Fruit fly (Drosophila melanogaster) whole organism, embryonic: ENCODE measurements around the gene glob3.

ENCODE experiments used
- Ada2b ChIP-seq: fragments of 200-800 bp; sonication (Bioruptor generic); IDR thresholded peaks from 2 replicates; pipeline ENCODE4 v1.3.6; 2022; ENCODE audit warnings: missing biosample characterization, missing genetic modification characterization
- Aef1 ChIP-seq: fragments of 200-800 bp; sonication (Bioruptor generic); IDR thresholded peaks from 3 replicates; pipeline ENCODE4 v1.3.6; 2022; ENCODE audit warnings: missing biosample characterization, missing genetic modification characterization
- Atf6 ChIP-seq: fragments of 200-800 bp; sonication (Bioruptor generic); IDR thresholded peaks from 2 replicates; pipeline ENCODE4 v1.3.6; 2022; ENCODE audit warnings: missing biosample characterization, missing genetic modification characterization
- CG10147 ChIP-seq: fragments of 200-800 bp; sonication (Bioruptor generic); optimal IDR thresholded peaks from 2 replicates; lab custom pipeline; 2019; ENCODE audit warnings: missing biosample characterization, mild to moderate bottlenecking, missing genetic modification characterization, moderate library complexity
- CG11696 ChIP-seq: fragments of 200-800 bp; sonication (Bioruptor generic); IDR thresholded peaks from 2 replicates; pipeline ENCODE4 v1.3.6; 2022; ENCODE audit warnings: missing biosample characterization, missing genetic modification characterization
- CG13296 ChIP-seq: fragments of 200-800 bp; sonication (Bioruptor generic); optimal IDR thresholded peaks from 3 replicates; lab custom pipeline; 2018; ENCODE audit warnings: missing biosample characterization, mild to moderate bottlenecking, missing genetic modification characterization
- CG14667 ChIP-seq: fragments of 200-800 bp; sonication (Bioruptor generic); IDR thresholded peaks from 2 replicates; pipeline ENCODE4 v1.3.6; 2022; ENCODE audit warnings: missing biosample characterization, missing genetic modification characterization
- CG15269 ChIP-seq: fragments of 200-800 bp; sonication (Bioruptor generic); optimal IDR thresholded peaks from 2 replicates; lab custom pipeline; 2018; ENCODE audit warnings: missing biosample characterization, mild to moderate bottlenecking, missing genetic modification characterization, moderate library complexity
- CG17612 ChIP-seq: fragments of 200-800 bp; sonication (Bioruptor generic); IDR thresholded peaks from 2 replicates; pipeline ENCODE4 v1.3.6; 2022; ENCODE audit warnings: missing biosample characterization, missing genetic modification characterization
- CG17829 ChIP-seq: fragments of 200-800 bp; optimal IDR thresholded peaks from 2 replicates; lab custom pipeline; 2019; ENCODE audit warnings: missing biosample characterization, mild to moderate bottlenecking, missing genetic modification characterization, moderate library complexity
- CG33557 ChIP-seq: fragments of 200-800 bp; sonication (Bioruptor generic); optimal IDR thresholded peaks from 2 replicates; lab custom pipeline; 2019; ENCODE audit warnings: missing biosample characterization, mild to moderate bottlenecking, missing genetic modification characterization, moderate library complexity
- CG3847 ChIP-seq: fragments of 200-800 bp; sonication (Bioruptor generic); IDR thresholded peaks from 2 replicates; pipeline ENCODE4 v1.3.6; 2022; ENCODE audit warnings: missing biosample characterization, missing genetic modification characterization
- CG7357 ChIP-seq: fragments of 200-800 bp; sonication (Bioruptor generic); IDR thresholded peaks from 3 replicates; pipeline ENCODE4 v1.3.6; 2022; ENCODE audit warnings: missing biosample characterization, missing genetic modification characterization
- CG7745 ChIP-seq: fragments of 200-800 bp; sonication (Bioruptor generic); optimal IDR thresholded peaks from 2 replicates; lab custom pipeline; 2018; ENCODE audit warnings: missing biosample characterization, mild to moderate bottlenecking, missing genetic modification characterization, moderate library complexity
- CG7786 ChIP-seq: fragments of 200-800 bp; sonication (Bioruptor generic); optimal IDR thresholded peaks from 2 replicates; lab custom pipeline; 2016; ENCODE audit warnings: missing biosample characterization, missing genetic modification characterization
- CG8359 ChIP-seq: fragments of 200-800 bp; sonication (Bioruptor generic); optimal IDR thresholded peaks from 2 replicates; lab custom pipeline; 2017; ENCODE audit warnings: missing biosample characterization, mild to moderate bottlenecking, missing genetic modification characterization, borderline replicate concordance
- CG8765 ChIP-seq: fragments of 200-800 bp; sonication (Bioruptor generic); IDR thresholded peaks from 2 replicates; pipeline ENCODE4 v1.3.6; 2022; ENCODE audit warnings: missing biosample characterization, missing genetic modification characterization
- Dek ChIP-seq: fragments of 200-800 bp; sonication (Bioruptor generic); optimal IDR thresholded peaks from 3 replicates; lab custom pipeline; 2019; ENCODE audit warnings: missing biosample characterization, mild to moderate bottlenecking, missing genetic modification characterization, moderate library complexity
- Doc2 ChIP-seq: fragments of 200-800 bp; sonication (Bioruptor generic); IDR thresholded peaks from 2 replicates; pipeline ENCODE4 v1.3.6; 2022; ENCODE audit warnings: missing biosample characterization, missing genetic modification characterization
- E2f1 ChIP-seq: fragments of 200-800 bp; sonication (Bioruptor generic); IDR thresholded peaks from 2 replicates; pipeline ENCODE4 v1.3.6; 2022; ENCODE audit warnings: missing biosample characterization, missing genetic modification characterization
- HLH4C ChIP-seq: fragments of 200-800 bp; sonication (Bioruptor generic); IDR thresholded peaks from 3 replicates; pipeline ENCODE4 v1.3.6; 2022; ENCODE audit warnings: missing biosample characterization, missing genetic modification characterization; ENCODE audit not compliant: partially characterized antibody
- Hr78 ChIP-seq, 2 experiments: fragments of 200-800 bp in 1 of 2; fragments of >200 bp in 1 of 2; sonication (Bioruptor generic) in 1 of 2; optimal IDR thresholded peaks; 2 replicates each; lab custom pipeline; 2017 to 2019; ENCODE audit warnings: missing biosample characterization in 2 of 2, missing genetic modification characterization in 2 of 2, mild to moderate bottlenecking in 1 of 2, moderate library complexity in 1 of 2
- Lpt ChIP-seq: fragments of >200 bp; optimal IDR thresholded peaks from 2 replicates; lab custom pipeline; 2018; ENCODE audit warnings: missing biosample characterization, missing genetic modification characterization
- NFAT ChIP-seq: fragments of 200-800 bp; sonication (Bioruptor generic); IDR thresholded peaks from 2 replicates; pipeline ENCODE4 v1.3.6; 2022; ENCODE audit warnings: missing biosample characterization, missing genetic modification characterization
- Neu2 ChIP-seq: fragments of 200-800 bp; sonication (Bioruptor generic); optimal IDR thresholded peaks from 3 replicates; lab custom pipeline; 2016; ENCODE audit warnings: missing biosample characterization, missing genetic modification characterization, borderline replicate concordance
- Optix ChIP-seq: fragments of 200-800 bp; sonication (Bioruptor generic); IDR thresholded peaks from 3 replicates; pipeline ENCODE4 v1.3.6; 2022; ENCODE audit warnings: missing biosample characterization, missing genetic modification characterization
- Pdp1 ChIP-seq, 2 experiments: fragments of 200-800 bp; sonication (Bioruptor generic); optimal IDR thresholded peaks; 3 replicates each; lab custom pipeline; 2016; ENCODE audit warnings: missing biosample characterization in 2 of 2, missing genetic modification characterization in 2 of 2, mild to moderate bottlenecking in 1 of 2, moderate library complexity in 1 of 2
- Sin3A ChIP-seq: fragments of >200 bp; optimal IDR thresholded peaks from 2 replicates; lab custom pipeline; 2018
- Sox102F ChIP-seq: fragments of 200-800 bp; sonication (Bioruptor generic); optimal IDR thresholded peaks from 2 replicates; lab custom pipeline; 2018; ENCODE audit warnings: missing biosample characterization, mild to moderate bottlenecking, missing genetic modification characterization, moderate library complexity
- Vsx1 ChIP-seq: fragments of 200-800 bp; sonication (Bioruptor generic); optimal IDR thresholded peaks from 2 replicates; lab custom pipeline; 2017; ENCODE audit warnings: missing biosample characterization, mild to moderate bottlenecking, missing genetic modification characterization, missing genetic modification reagents
- ac ChIP-seq: fragments of 200-800 bp; sonication (Bioruptor generic); optimal IDR thresholded peaks from 3 replicates; lab custom pipeline; 2017; ENCODE audit warnings: missing biosample characterization, mild to moderate bottlenecking, missing genetic modification characterization
- bcd ChIP-seq: fragments of 200-800 bp; sonication (Bioruptor generic); optimal IDR thresholded peaks from 2 replicates; lab custom pipeline; 2017; ENCODE audit warnings: missing biosample characterization, mild to moderate bottlenecking, missing genetic modification characterization
- cg ChIP-seq: fragments of 200-800 bp; sonication (Bioruptor generic); optimal IDR thresholded peaks from 3 replicates; lab custom pipeline; 2019; ENCODE audit warnings: missing biosample characterization, mild to moderate bottlenecking, missing genetic modification characterization, moderate library complexity
- chif ChIP-seq, 2 experiments: fragments of 200-800 bp; sonication (Bioruptor generic); optimal IDR thresholded peaks; 3 replicates each; lab custom pipeline; 2016; ENCODE audit warnings: missing biosample characterization in 2 of 2, missing genetic modification characterization in 2 of 2
- dmrt11E ChIP-seq: fragments of 200-800 bp; sonication (Bioruptor generic); optimal IDR thresholded peaks from 3 replicates; lab custom pipeline; 2018; ENCODE audit warnings: missing biosample characterization, mild to moderate bottlenecking, missing genetic modification characterization, moderate library complexity
- exex ChIP-seq: fragments of 200-800 bp; sonication (Bioruptor generic); optimal IDR thresholded peaks from 4 replicates; lab custom pipeline; 2018; ENCODE audit warnings: missing biosample characterization, mild to moderate bottlenecking, missing genetic modification characterization, moderate library complexity
- eyg ChIP-seq: fragments of 200-800 bp; sonication (Bioruptor generic); optimal IDR thresholded peaks from 3 replicates; lab custom pipeline; 2016; ENCODE audit warnings: missing biosample characterization, missing genetic modification characterization
- grau ChIP-seq: fragments of 200-800 bp; optimal IDR thresholded peaks from 3 replicates; lab custom pipeline; 2019; ENCODE audit warnings: missing biosample characterization, mild to moderate bottlenecking, missing genetic modification characterization, moderate library complexity
- gsb ChIP-seq: fragments of 200-800 bp; sonication (Bioruptor generic); IDR thresholded peaks from 2 replicates; pipeline ENCODE4 v1.3.6; 2022; ENCODE audit warnings: missing biosample characterization, missing genetic modification characterization
- hb ChIP-seq: fragments of 200-800 bp; sonication (Bioruptor generic); IDR thresholded peaks from 3 replicates; pipeline ENCODE4 v1.3.6; 2022; ENCODE audit warnings: missing biosample characterization, missing genetic modification characterization; ENCODE audit not compliant: partially characterized antibody
- hbn ChIP-seq: fragments of 200-800 bp; sonication (Bioruptor generic); IDR thresholded peaks from 2 replicates; pipeline ENCODE4 v1.3.6; 2022; ENCODE audit warnings: missing biosample characterization, missing genetic modification characterization; ENCODE audit not compliant: partially characterized antibody
- hth ChIP-seq: fragments of >200 bp; optimal IDR thresholded peaks from 2 replicates; lab custom pipeline; 2017; ENCODE audit warnings: inconsistent platforms
- inv ChIP-seq: fragments of 200-800 bp; sonication (Bioruptor generic); IDR thresholded peaks from 2 replicates; pipeline ENCODE4 v1.3.6; 2022; ENCODE audit warnings: missing biosample characterization, missing genetic modification characterization; ENCODE audit not compliant: partially characterized antibody
- onecut ChIP-seq: fragments of 200-800 bp; sonication (Bioruptor generic); IDR thresholded peaks from 2 replicates; pipeline ENCODE4 v1.3.6; 2022; ENCODE audit warnings: missing biosample characterization, missing genetic modification characterization
- repo ChIP-seq: fragments of 200-800 bp; sonication (Bioruptor generic); optimal IDR thresholded peaks from 2 replicates; lab custom pipeline; 2016; ENCODE audit warnings: missing biosample characterization, missing genetic modification characterization
- sc ChIP-seq, 3 experiments: fragments of >200 bp in 2 of 3; fragments of 200-800 bp in 1 of 3; sonication (Bioruptor generic) in 1 of 3; optimal IDR thresholded peaks; 2 replicates in 2 of 3; 3 replicates in 1 of 3; lab custom pipeline; 2017; ENCODE audit warnings: mild to moderate bottlenecking in 1 of 3, missing biosample characterization in 1 of 3, missing genetic modification characterization in 1 of 3, missing genetic modification reagents in 1 of 3
- slp2 ChIP-seq: fragments of 200-800 bp; sonication (Bioruptor generic); optimal IDR thresholded peaks from 2 replicates; lab custom pipeline; 2016; ENCODE audit warnings: missing biosample characterization, missing genetic modification characterization
- zen ChIP-seq: fragments of 200-800 bp; sonication (Bioruptor generic); optimal IDR thresholded peaks from 3 replicates; lab custom pipeline; 2018; ENCODE audit warnings: missing biosample characterization, mild to moderate bottlenecking, missing genetic modification characterization, moderate library complexity
- zfh2 ChIP-seq: fragments of 200-800 bp; sonication (Bioruptor generic); optimal IDR thresholded peaks from 2 replicates; lab custom pipeline; 2016; ENCODE audit warnings: missing biosample characterization, missing genetic modification characterization

Gene glob3

DNA sequence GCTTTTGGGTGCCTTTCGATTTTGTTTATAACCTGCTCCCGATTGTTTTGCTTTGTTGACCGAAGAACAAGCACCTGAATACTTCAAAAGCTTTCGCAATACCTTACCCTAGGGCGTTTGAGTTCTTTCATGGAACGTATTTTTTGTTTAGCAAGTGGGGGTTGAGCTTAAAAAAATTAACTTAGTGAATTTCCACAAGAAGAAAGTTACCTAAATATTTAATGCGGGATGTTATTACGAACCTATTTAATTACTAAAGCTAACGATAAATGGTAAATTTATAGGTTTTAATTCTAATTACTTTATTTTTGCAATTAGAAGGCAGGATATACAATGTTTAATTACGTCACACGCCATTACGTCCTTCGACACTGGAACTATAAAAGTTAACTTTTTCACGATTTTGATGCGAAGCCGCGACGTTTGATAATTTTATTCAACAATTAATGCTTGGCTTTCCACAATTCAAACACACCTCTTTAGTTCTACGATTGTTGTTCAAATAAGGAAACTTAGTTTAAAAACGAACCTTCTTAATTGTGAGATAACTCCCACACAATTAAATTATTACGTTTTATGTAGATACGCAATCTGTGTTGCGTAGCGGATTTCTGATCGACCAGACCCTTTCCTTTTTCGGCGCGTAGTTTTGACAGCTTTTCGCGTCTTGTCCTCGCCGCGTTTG is 31.5 kb downstream of the glob3 start (continued):
- peak; percentile 46 for TF ChIP-seq CG15269 (tag; lab: Kevin White, UChicago)
- no peak for TF ChIP-seq CG8765 (GFP tag; lab: Robert Waterston, UW)
- TF ChIP-seq Sin3A (lab: Kevin White, UChicago): no peak
- TF ChIP-seq CG7786 (GFP tag; lab: Kevin White, UChicago): peak; percentile 21
- TF ChIP-seq Dek (tag; lab: Kevin White, UChicago): no peak
- TF ChIP-seq CG14667 (GFP tag; lab: Robert Waterston, UW): no peak
- no peak for TF ChIP-seq Ada2b (GFP tag; lab: Robert Waterston, UW)
- TF ChIP-seq Lpt (GFP tag; lab: Kevin White, UChicago): no peak
- TF ChIP-seq chif (GFP tag; optimal IDR thresholded peaks at IDR 0.05; lab: Kevin White, UChicago): no peak
- TF ChIP-seq CG33557 (GFP tag; lab: Kevin White, UChicago): no peak
- TF ChIP-seq Sox102F (GFP tag; lab: Kevin White, UChicago): no peak
- no peak for TF ChIP-seq Doc2 (GFP tag; lab: Robert Waterston, UW)
- TF ChIP-seq CG7745 (tag; lab: Kevin White, UChicago): no peak
- TF ChIP-seq grau (tag; lab: Kevin White, UChicago): peak; percentile 38
- TF ChIP-seq CG11696 (GFP tag; lab: Robert Waterston, UW): peak; percentile 31; the same call in 1 of the 2 replicates
- peak; percentile 58 for TF ChIP-seq zfh2 (GFP tag; lab: Kevin White, UChicago)
- peak; percentile 8 for TF ChIP-seq eyg (GFP tag; lab: Kevin White, UChicago)
- no peak for TF ChIP-seq E2f1
- TF ChIP-seq CG8359 (GFP tag; lab: Kevin White, UChicago): no peak
- TF ChIP-seq Vsx1 (GFP tag; lab: Kevin White, UChicago): no peak
- TF ChIP-seq CG3847 (GFP tag; lab: Robert Waterston, UW): peak; percentile 4; the same call in 1 of the 2 replicates
- no peak for TF ChIP-seq onecut (GFP tag; lab: Robert Waterston, UW)
- peak; percentile 48 for TF ChIP-seq bcd (GFP tag; lab: Kevin White, UChicago)
- TF ChIP-seq hth (lab: Kevin White, UChicago): no peak
- peak; percentile 23; the same call in 1 of the 2 replicates for TF ChIP-seq Atf6 (GFP tag; lab: Robert Waterston, UW)
- TF ChIP-seq gsb (GFP tag; lab: Robert Waterston, UW): no peak
- no peak for TF ChIP-seq slp2 (GFP tag; lab: Kevin White, UChicago)
- TF ChIP-seq Pdp1 (GFP tag; optimal IDR thresholded peaks at IDR 0.05; lab: Kevin White, UChicago): peak in 1 of 2 experiments; percentile 48
- no peak for TF ChIP-seq Optix (GFP tag; lab: Robert Waterston, UW)
- peak; percentile 74 for TF ChIP-seq NFAT (GFP tag; lab: Robert Waterston, UW)
- TF ChIP-seq inv (GFP tag; lab: Robert Waterston, UW): no peak
- no peak for TF ChIP-seq CG7357
- TF ChIP-seq Aef1 (GFP tag; lab: Robert Waterston, UW): peak; percentile 41; the same call in 2 of the 3 replicates
- no peak for TF ChIP-seq ac (GFP tag; lab: Kevin White, UChicago)
- no peak for TF ChIP-seq CG17829
- no peak for TF ChIP-seq repo
- TF ChIP-seq hb: no peak
- TF ChIP-seq zen (tag; lab: Kevin White, UChicago): no peak
- no peak for TF ChIP-seq Hr78 (GFP tag; optimal IDR thresholded peaks at IDR 0.05; lab: Kevin White, UChicago)
- peak; percentile 0 for TF ChIP-seq exex (tag; lab: Kevin White, UChicago)
- no peak for TF ChIP-seq CG17612 (GFP tag; lab: Robert Waterston, UW)
- no peak for TF ChIP-seq sc (optimal IDR thresholded peaks at IDR 0.05; lab: Kevin White, UChicago)
- TF ChIP-seq sc (GFP tag; optimal IDR thresholded peaks at IDR 0.05; lab: Kevin White, UChicago): no peak
- TF ChIP-seq HLH4C: no peak
- TF ChIP-seq dmrt11E (tag; lab: Kevin White, UChicago): no peak
- peak; percentile 13 for TF ChIP-seq CG10147
- no peak for TF ChIP-seq Neu2
- no peak for TF ChIP-seq CG13296 (GFP tag; lab: Kevin White, UChicago)
- TF ChIP-seq hbn (GFP tag; lab: Robert Waterston, UW): no peak
- TF ChIP-seq cg: no peak
